Worm (Caenorhabditis elegans) whole organism, early embryonic: ENCODE measurements around the gene eef-1B.1.
A peak's percentile ranks its signal among the peaks of the same experiment; 100 is the strongest.

Experiments used
- B0310.2 ChIP-seq: sonication (generic microtip); optimal IDR thresholded peaks from 2 replicates; lab custom pipeline; 2016; ENCODE audit warnings: mild to moderate bottlenecking, missing genetic modification characterization, missing compliant biosample characterization
- F13C5.2 ChIP-seq: sonication (generic microtip); optimal IDR thresholded peaks from 2 replicates; lab custom pipeline; 2017; ENCODE audit warnings: mild to moderate bottlenecking, missing genetic modification characterization, inconsistent platforms, missing compliant biosample characterization
- aly-1 ChIP-seq: sonication (generic microtip); optimal IDR thresholded peaks from 2 replicates; lab custom pipeline; 2016; ENCODE audit warnings: missing genetic modification characterization, missing compliant biosample characterization
- ama-1 ChIP-seq: fragments of 150-350 bp; optimal IDR thresholded peaks from 2 replicates; lab custom pipeline; 2014
- ceh-13 ChIP-seq: fragments of 200-800 bp; sonication (Bioruptor generic); optimal IDR thresholded peaks from 2 replicates; lab custom pipeline; 2018; ENCODE audit warnings: mild to moderate bottlenecking, missing genetic modification characterization, missing compliant biosample characterization
- ceh-36 ChIP-seq: sonication (generic microtip); optimal IDR thresholded peaks from 2 replicates; lab custom pipeline; 2016; ENCODE audit warnings: missing genetic modification characterization, inconsistent platforms, missing compliant biosample characterization
- ets-7 ChIP-seq: sonication (generic microtip); optimal IDR thresholded peaks from 2 replicates; lab custom pipeline; 2016; ENCODE audit warnings: missing genotype, missing genetic modification characterization, missing compliant biosample characterization
- flt-1 ChIP-seq: fragments of 200-800 bp; sonication (Bioruptor generic); IDR thresholded peaks from 2 replicates; pipeline ENCODE4 v1.3.6; 2022; ENCODE audit warnings: missing genetic modification characterization, missing compliant biosample characterization
- hmbx-1 ChIP-seq: sonication (generic microtip); optimal IDR thresholded peaks from 2 replicates; lab custom pipeline; 2016; ENCODE audit warnings: mild to moderate bottlenecking, missing genetic modification characterization, missing compliant biosample characterization
- hmg-4 ChIP-seq: fragments of 200-800 bp; sonication (Bioruptor generic); optimal IDR thresholded peaks from 2 replicates; lab custom pipeline; 2018; ENCODE audit warnings: mild to moderate bottlenecking, missing genetic modification characterization, missing compliant biosample characterization
- hnd-1 ChIP-seq: sonication (generic microtip); optimal IDR thresholded peaks from 2 replicates; lab custom pipeline; 2016; ENCODE audit warnings: missing genetic modification characterization, missing compliant biosample characterization
- pes-1 ChIP-seq: fragments of 200-800 bp; sonication (Bioruptor generic); IDR thresholded peaks from 2 replicates; pipeline ENCODE4 v1.3.6; 2022; ENCODE audit warnings: missing genetic modification reagents, missing genetic modification characterization, missing compliant biosample characterization
- scrt-1 ChIP-seq: fragments of 200-800 bp; sonication (Bioruptor generic); IDR thresholded peaks from 2 replicates; pipeline ENCODE4 v1.3.6; 2022; ENCODE audit warnings: missing genetic modification characterization, missing compliant biosample characterization
- sea-1 ChIP-seq: fragments of 200-800 bp; sonication (Bioruptor generic); conservative IDR thresholded peaks from 2 replicates; pipeline ENCODE4 v1.3.6; 2022; ENCODE audit warnings: missing genetic modification characterization, missing compliant biosample characterization
- tbx-11 ChIP-seq: fragments of 200-800 bp; sonication (Bioruptor generic); IDR thresholded peaks from 2 replicates; pipeline ENCODE4 v1.3.6; 2022; ENCODE audit warnings: missing genetic modification characterization, missing compliant biosample characterization
- tbx-37 ChIP-seq: fragments of 200-800 bp; sonication (Bioruptor generic); conservative IDR thresholded peaks from 2 replicates; pipeline ENCODE4 v1.3.6; 2022; ENCODE audit warnings: missing genetic modification reagents, missing genetic modification characterization, missing compliant biosample characterization
- tra-4 ChIP-seq: sonication (generic microtip); optimal IDR thresholded peaks from 2 replicates; lab custom pipeline; 2017; ENCODE audit warnings: missing genetic modification characterization, missing compliant biosample characterization

The eef-1B.1 gene

DNA sequence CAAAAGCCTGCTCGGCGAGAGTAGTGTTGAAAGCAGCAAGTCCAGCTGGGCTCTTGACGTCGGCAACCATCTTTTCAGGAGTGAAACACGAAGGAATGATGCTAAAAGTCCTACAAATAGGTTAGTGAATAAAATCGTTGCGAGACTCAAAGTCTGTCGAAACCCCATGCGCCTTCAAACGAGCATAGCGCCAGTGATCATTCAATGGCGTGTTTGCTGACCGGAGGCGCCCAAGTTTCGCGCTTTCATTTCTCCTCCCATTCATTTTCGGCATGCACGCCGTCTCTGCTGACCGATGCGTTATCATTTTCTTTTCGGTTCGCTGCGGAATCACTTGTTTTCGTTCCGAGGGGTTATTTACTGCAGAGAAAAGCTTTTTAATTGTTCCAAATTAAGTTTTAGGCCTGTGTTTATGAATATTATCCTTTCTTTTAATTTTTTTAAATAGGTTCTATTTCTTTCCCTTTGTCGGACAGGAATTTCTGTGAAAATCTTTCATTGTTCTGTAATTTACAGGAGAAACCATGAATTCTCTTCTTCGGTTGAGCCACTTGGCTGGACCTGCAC lies at the start of gene eef-1B.1, which contains the start of gene aco-2:
eef-1B.1 (minus strand) TSS at position 186 of the 567 bp plus-strand sequence.
aco-2 (plus strand) TSS at position 517 of the 567 bp plus-strand sequence.
- TF ChIP-seq ceh-36 (tag; lab: Kevin White, UChicago) (no peak), F13C5.2 (peak; percentile 44)

DNA sequence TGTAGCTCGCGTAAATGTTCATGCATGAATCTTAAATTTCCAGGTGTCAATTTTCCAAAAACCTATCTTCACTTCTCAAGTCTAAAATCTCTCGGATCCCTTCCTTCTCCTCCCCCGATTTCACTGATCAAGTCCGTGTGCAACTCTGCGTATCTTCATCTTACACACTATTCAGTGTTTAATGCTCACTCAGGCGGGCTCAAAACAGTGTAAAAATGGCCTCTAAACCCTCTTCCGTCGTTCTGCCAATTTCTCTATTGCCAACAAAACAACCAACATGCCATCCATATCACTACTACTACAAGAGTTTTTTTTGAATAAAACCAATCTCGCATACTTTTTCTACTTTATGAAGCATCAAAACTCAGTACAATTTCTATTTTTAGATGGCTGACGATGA lies 48.9 kb upstream of the eef-1B.1 start, which contains the start of gene F44B9.2:
F44B9.2 (plus strand) TSS at position 387 of the 400 bp plus-strand sequence.
- TF ChIP-seq ama-1, result no peak
- TF ChIP-seq tra-4 (tag; lab: Kevin White, UChicago), result no peak
- no peak for TF ChIP-seq ets-7 (tag; lab: Kevin White, UChicago)
- TF ChIP-seq aly-1, result no peak
- no peak for TF ChIP-seq sea-1 (GFP tag; lab: Robert Waterston, UW)
- no peak for TF ChIP-seq hmbx-1 (tag; lab: Kevin White, UChicago)
- TF ChIP-seq tbx-37 (GFP tag; lab: Robert Waterston, UW), result no peak
- TF ChIP-seq flt-1 (GFP tag; lab: Robert Waterston, UW), result no peak
- TF ChIP-seq ceh-13 (GFP tag; lab: Kevin White, UChicago), result no peak
- no peak for TF ChIP-seq hnd-1 (tag; lab: Kevin White, UChicago)
- TF ChIP-seq tbx-11 (GFP tag; lab: Robert Waterston, UW), result no peak
- no peak for TF ChIP-seq ceh-36 (tag; lab: Kevin White, UChicago)
- TF ChIP-seq B0310.2, result no peak
- TF ChIP-seq scrt-1, result no peak
- TF ChIP-seq hmg-4, result no peak
- TF ChIP-seq pes-1 (GFP tag; lab: Robert Waterston, UW), result no peak

DNA sequence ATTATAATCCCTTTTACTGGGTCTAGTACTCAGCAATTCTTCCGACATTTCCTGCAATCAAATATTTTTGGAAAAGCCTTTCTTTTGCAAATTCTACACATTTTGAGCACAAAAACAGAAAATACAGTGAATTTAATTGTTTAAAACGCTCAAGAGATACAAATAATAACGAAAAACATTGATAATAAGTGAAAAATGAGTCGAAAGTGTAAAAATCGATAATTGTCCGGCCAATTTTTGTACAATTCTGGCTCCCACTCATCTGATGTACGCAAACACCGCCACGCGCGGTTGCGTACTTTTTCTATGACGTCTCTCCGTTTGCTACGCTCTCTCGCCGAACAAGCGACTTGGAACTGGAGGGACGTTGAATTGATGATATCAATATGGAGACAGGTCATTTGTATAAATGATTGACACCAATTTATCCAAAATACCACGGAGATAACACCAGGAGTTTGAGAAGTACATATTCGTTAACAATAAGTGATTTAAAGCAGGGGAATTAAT lies 47.7 kb upstream of the eef-1B.1 start, which contains the start of gene lin-36:
lin-36 (minus strand) TSS at position 51 of the 510 bp plus-strand sequence.
- TF ChIP-seq aly-1, result no peak
- TF ChIP-seq ceh-36 (tag; lab: Kevin White, UChicago), result no peak
- peak; percentile 78 for TF ChIP-seq F13C5.2
- peak; percentile 26 for TF ChIP-seq hmg-4
- TF ChIP-seq B0310.2, result no peak
- TF ChIP-seq sea-1 (GFP tag; lab: Robert Waterston, UW), result 0 out of 2 replicates have a peak, but pooled peaks have one; percentile 11
- TF ChIP-seq hmbx-1 (tag; lab: Kevin White, UChicago), result no peak
- no peak for TF ChIP-seq ets-7 (tag; lab: Kevin White, UChicago)
- TF ChIP-seq hnd-1 (tag; lab: Kevin White, UChicago), result no peak
- no peak for TF ChIP-seq ceh-13 (GFP tag; lab: Kevin White, UChicago)
- TF ChIP-seq pes-1 (GFP tag; lab: Robert Waterston, UW), result peak; percentile 57; the same call in 1 of the 2 replicates

DNA sequence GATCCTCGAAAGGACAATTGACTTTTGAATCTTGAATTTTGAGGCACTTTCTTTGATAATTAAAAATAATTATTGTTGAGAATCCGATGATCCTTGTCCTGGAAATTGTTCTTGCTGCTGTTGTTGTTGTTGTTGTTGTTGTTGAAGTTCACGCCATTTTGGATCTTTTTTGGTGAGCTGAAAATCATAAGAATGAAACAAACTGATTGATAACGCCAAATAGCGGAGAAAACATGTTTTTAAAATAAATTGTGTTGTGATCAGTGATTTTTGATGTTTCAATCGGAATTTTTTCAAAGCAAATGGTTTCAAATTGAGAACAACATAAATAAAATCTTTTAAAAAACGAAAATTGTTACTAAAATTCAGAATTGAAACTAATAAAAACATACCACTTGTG lies 43.9 kb upstream of the eef-1B.1 start:
- no peak for TF ChIP-seq aly-1
- TF ChIP-seq B0310.2, result no peak
- TF ChIP-seq tra-4 (tag; lab: Kevin White, UChicago), result no peak
- TF ChIP-seq ceh-13 (GFP tag; lab: Kevin White, UChicago), result no peak
- TF ChIP-seq tbx-11 (GFP tag; lab: Robert Waterston, UW), result no peak
- TF ChIP-seq tbx-37 (GFP tag; lab: Robert Waterston, UW), result no peak
- no peak for TF ChIP-seq hnd-1 (tag; lab: Kevin White, UChicago)
- TF ChIP-seq ceh-36 (tag; lab: Kevin White, UChicago), result no peak
- no peak for TF ChIP-seq ama-1
- no peak for TF ChIP-seq hmbx-1 (tag; lab: Kevin White, UChicago)
- no peak for TF ChIP-seq flt-1 (GFP tag; lab: Robert Waterston, UW)
- TF ChIP-seq F13C5.2, result no peak
- TF ChIP-seq pes-1 (GFP tag; lab: Robert Waterston, UW), result no peak
- TF ChIP-seq sea-1 (GFP tag; lab: Robert Waterston, UW), result no peak
- no peak for TF ChIP-seq ets-7 (tag; lab: Kevin White, UChicago)
- no peak for TF ChIP-seq hmg-4
- no peak for TF ChIP-seq scrt-1

DNA sequence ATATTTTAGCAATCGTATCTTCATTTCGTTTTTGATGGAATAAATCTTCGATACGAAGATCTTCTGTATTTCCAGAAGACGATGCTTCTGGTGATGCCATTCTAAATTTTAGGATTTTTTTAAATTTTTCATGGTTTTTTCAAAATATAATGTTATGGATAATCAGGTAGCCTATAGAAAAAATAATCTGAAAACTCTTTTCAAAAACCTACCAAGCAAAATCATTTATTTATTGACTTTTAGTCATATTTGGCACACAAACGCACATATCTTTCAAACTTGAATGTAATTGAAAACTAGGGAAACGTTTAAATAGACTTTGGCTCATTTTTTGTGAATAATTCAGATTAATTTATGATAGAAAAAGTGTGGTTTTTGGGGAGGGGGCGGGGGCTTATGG lies 43.3 kb upstream of the eef-1B.1 start, which contains the start of gene F44B9.5:
F44B9.5 (minus strand) TSS at position 101 of the 400 bp plus-strand sequence.
- TF ChIP-seq ama-1, result no peak
- no peak for TF ChIP-seq ets-7 (tag; lab: Kevin White, UChicago)
- no peak for TF ChIP-seq scrt-1
- TF ChIP-seq tbx-37 (GFP tag; lab: Robert Waterston, UW), result no peak
- TF ChIP-seq hmbx-1 (tag; lab: Kevin White, UChicago), result no peak
- TF ChIP-seq F13C5.2, result no peak
- no peak for TF ChIP-seq aly-1
- TF ChIP-seq flt-1 (GFP tag; lab: Robert Waterston, UW), result no peak
- no peak for TF ChIP-seq tra-4 (tag; lab: Kevin White, UChicago)
- TF ChIP-seq sea-1 (GFP tag; lab: Robert Waterston, UW), result no peak
- no peak for TF ChIP-seq pes-1 (GFP tag; lab: Robert Waterston, UW)
- TF ChIP-seq hmg-4, result no peak
- TF ChIP-seq B0310.2, result no peak
- no peak for TF ChIP-seq hnd-1 (tag; lab: Kevin White, UChicago)
- TF ChIP-seq ceh-36 (tag; lab: Kevin White, UChicago), result no peak
- TF ChIP-seq tbx-11 (GFP tag; lab: Robert Waterston, UW), result no peak
- no peak for TF ChIP-seq ceh-13 (GFP tag; lab: Kevin White, UChicago)

DNA sequence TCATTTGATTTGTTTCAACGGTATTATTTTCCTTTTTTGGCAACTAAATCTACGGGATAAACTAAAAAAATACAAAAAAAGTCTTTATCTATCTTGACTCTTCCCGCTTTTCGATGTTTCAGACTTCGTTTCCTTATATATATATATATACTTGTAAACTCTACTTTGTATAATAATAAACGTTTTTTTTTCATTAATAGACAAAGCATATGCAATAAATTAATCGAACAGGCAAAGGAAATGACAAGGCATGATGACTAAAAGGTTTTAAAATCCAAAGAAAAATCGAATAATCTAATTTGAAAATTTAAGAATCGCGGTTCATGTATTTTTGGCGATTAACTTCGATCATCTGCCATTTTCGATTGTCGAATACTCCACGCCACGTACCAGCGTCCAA lies 40.4 kb upstream of the eef-1B.1 start:
- no peak for TF ChIP-seq sea-1 (GFP tag; lab: Robert Waterston, UW)
- no peak for TF ChIP-seq hnd-1 (tag; lab: Kevin White, UChicago)
- no peak for TF ChIP-seq ama-1
- TF ChIP-seq ceh-13 (GFP tag; lab: Kevin White, UChicago), result no peak
- no peak for TF ChIP-seq ets-7 (tag; lab: Kevin White, UChicago)
- no peak for TF ChIP-seq B0310.2
- no peak for TF ChIP-seq tbx-11 (GFP tag; lab: Robert Waterston, UW)
- no peak for TF ChIP-seq tra-4 (tag; lab: Kevin White, UChicago)
- TF ChIP-seq hmg-4, result no peak
- no peak for TF ChIP-seq pes-1 (GFP tag; lab: Robert Waterston, UW)

DNA sequence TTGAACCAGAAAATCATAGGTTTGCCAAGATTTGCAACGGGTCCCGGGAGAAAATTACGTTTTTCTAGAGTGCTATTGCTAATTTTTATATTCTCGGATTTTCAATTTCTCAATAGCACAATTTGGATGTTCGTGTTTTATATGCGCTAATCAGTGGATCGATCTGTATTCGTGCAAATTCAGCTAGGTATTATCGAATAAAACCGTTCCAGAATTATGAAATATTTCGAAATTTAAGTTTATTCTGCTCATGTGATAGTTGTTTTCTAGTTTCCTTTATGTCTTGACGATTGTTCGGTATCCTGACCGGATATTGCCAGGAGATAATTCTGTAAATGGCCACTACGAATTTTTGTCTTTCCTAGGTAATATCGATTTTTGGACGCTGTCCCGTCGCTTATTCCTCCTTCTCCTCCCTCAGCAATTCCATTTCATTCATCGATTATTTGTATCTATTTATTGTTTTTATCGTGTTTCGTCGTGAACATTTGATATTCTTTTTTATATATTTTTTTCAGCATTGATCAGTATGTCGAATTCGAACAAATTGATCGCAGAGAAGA lies 37.2 kb upstream of the eef-1B.1 start, which contains the start of gene cit-1.2:
cit-1.2 (plus strand) TSS at position 513 of the 563 bp plus-strand sequence.
- no peak for TF ChIP-seq scrt-1
- no peak for TF ChIP-seq ceh-36 (tag; lab: Kevin White, UChicago)
